Fruit fly (Drosophila melanogaster) whole organism, embryonic: ENCODE measurements around the gene XRCC1.
A peak's percentile ranks its signal among the peaks of the same experiment; 100 is the strongest.

Source experiments
- CG12219 ChIP-seq: fragments of 200-800 bp; sonication (Bioruptor generic); optimal IDR thresholded peaks from 3 replicates; lab custom pipeline; 2018; ENCODE audit warnings: missing biosample characterization, mild to moderate bottlenecking, missing genetic modification characterization
- CG12236 ChIP-seq: fragments of 200-800 bp; sonication (Bioruptor generic); optimal IDR thresholded peaks from 2 replicates; lab custom pipeline; 2016; ENCODE audit warnings: missing biosample characterization, missing genetic modification characterization
- CG12744 ChIP-seq: fragments of 200-800 bp; sonication (Bioruptor generic); optimal IDR thresholded peaks from 2 replicates; lab custom pipeline; 2016; ENCODE audit warnings: missing biosample characterization, missing genetic modification characterization
- CG13624 ChIP-seq: fragments of 200-800 bp; sonication (Bioruptor generic); optimal IDR thresholded peaks from 2 replicates; lab custom pipeline; 2016; ENCODE audit warnings: missing biosample characterization, missing genetic modification characterization
- CG13775 ChIP-seq: fragments of 200-800 bp; sonication (Bioruptor generic); optimal IDR thresholded peaks from 3 replicates; lab custom pipeline; 2017; ENCODE audit warnings: missing biosample characterization, mild to moderate bottlenecking, missing genetic modification characterization
- CG14050 ChIP-seq: fragments of 200-800 bp; sonication (Bioruptor generic); IDR thresholded peaks from 3 replicates; pipeline ENCODE4 v1.3.6; 2022; ENCODE audit warnings: missing biosample characterization, missing genetic modification characterization
- CG15011 ChIP-seq: fragments of 200-800 bp; sonication (Bioruptor generic); optimal IDR thresholded peaks from 3 replicates; lab custom pipeline; 2018; ENCODE audit warnings: missing biosample characterization, mild to moderate bottlenecking, missing genetic modification characterization
- CG15601 ChIP-seq: fragments of 200-800 bp; sonication (Bioruptor generic); optimal IDR thresholded peaks from 3 replicates; lab custom pipeline; 2019; ENCODE audit warnings: missing biosample characterization, mild to moderate bottlenecking, missing genetic modification characterization, moderate library complexity
- CG1602 ChIP-seq: fragments of 200-800 bp; sonication (Bioruptor generic); optimal IDR thresholded peaks from 3 replicates; lab custom pipeline; 2016; ENCODE audit warnings: missing biosample characterization, missing genetic modification characterization
- CG17802 ChIP-seq: fragments of 200-800 bp; sonication (Bioruptor generic); optimal IDR thresholded peaks from 2 replicates; lab custom pipeline; 2018; ENCODE audit warnings: missing biosample characterization, mild to moderate bottlenecking, missing genetic modification characterization, moderate library complexity
- CG18476 ChIP-seq: fragments of 200-800 bp; sonication (Bioruptor generic); optimal IDR thresholded peaks from 2 replicates; lab custom pipeline; 2016; ENCODE audit warnings: missing biosample characterization, mild to moderate bottlenecking, missing genetic modification characterization
- CG2678 ChIP-seq: fragments of 200-800 bp; sonication (Bioruptor generic); optimal IDR thresholded peaks from 3 replicates; lab custom pipeline; 2019; ENCODE audit warnings: missing biosample characterization, mild to moderate bottlenecking, missing genetic modification characterization, moderate library complexity
- CG3163 ChIP-seq: fragments of 200-800 bp; sonication (Bioruptor generic); optimal IDR thresholded peaks from 3 replicates; lab custom pipeline; 2016; ENCODE audit warnings: missing biosample characterization, missing genetic modification characterization
- CG32767 ChIP-seq: fragments of 200-800 bp; sonication (Bioruptor generic); IDR thresholded peaks from 2 replicates; pipeline ENCODE4 v1.3.6; 2022; ENCODE audit warnings: missing biosample characterization, missing genetic modification characterization
- CG34224 ChIP-seq: fragments of 200-800 bp; sonication (Bioruptor generic); IDR thresholded peaks from 3 replicates; pipeline ENCODE4 v1.3.6; 2022; ENCODE audit warnings: missing biosample characterization, missing genetic modification characterization; ENCODE audit not compliant: partially characterized antibody
- CG3838 ChIP-seq: fragments of 200-800 bp; sonication (Bioruptor generic); optimal IDR thresholded peaks from 3 replicates; lab custom pipeline; 2016; ENCODE audit warnings: missing biosample characterization, missing genetic modification characterization
- CG7963 ChIP-seq: fragments of 200-800 bp; sonication (Bioruptor generic); IDR thresholded peaks from 3 replicates; pipeline ENCODE4 v1.3.6; 2022; ENCODE audit warnings: missing biosample characterization, missing genetic modification characterization; ENCODE audit not compliant: partially characterized antibody
- CTCF ChIP-seq: fragments of 200-800 bp; sonication (Bioruptor generic); optimal IDR thresholded peaks from 2 replicates; lab custom pipeline; 2017; ENCODE audit warnings: missing biosample characterization, mild to moderate bottlenecking, missing genetic modification characterization, moderate library complexity
- D ChIP-seq, 2 experiments: fragments of 200-800 bp in 1 of 2; fragments of >200 bp in 1 of 2; sonication (Bioruptor generic) in 1 of 2; optimal IDR thresholded peaks; 2 replicates in 1 of 2; 3 replicates in 1 of 2; lab custom pipeline; 2017; ENCODE audit warnings: mild to moderate bottlenecking in 1 of 2, missing biosample characterization in 1 of 2, missing genetic modification characterization in 1 of 2, missing genetic modification reagents in 1 of 2
- H2.0 ChIP-seq: fragments of 200-800 bp; sonication (Bioruptor generic); IDR thresholded peaks from 2 replicates; pipeline ENCODE4 v1.3.6; 2022; ENCODE audit warnings: missing biosample characterization, missing genetic modification characterization
- Lim3 ChIP-seq: fragments of 200-800 bp; sonication (Bioruptor generic); IDR thresholded peaks from 2 replicates; pipeline ENCODE4 v1.3.6; 2022; ENCODE audit warnings: missing biosample characterization, missing genetic modification characterization
- Lpt ChIP-seq: fragments of >200 bp; optimal IDR thresholded peaks from 2 replicates; lab custom pipeline; 2018; ENCODE audit warnings: missing biosample characterization, missing genetic modification characterization
- Med ChIP-seq: fragments of 200-800 bp; sonication (Bioruptor generic); peaks from one replicate; lab custom pipeline; 2016; ENCODE audit warnings: missing biosample characterization, missing genetic modification characterization, mild to moderate bottlenecking, inconsistent platforms, moderate library complexity
- Nf-YA ChIP-seq: fragments of 200-800 bp; sonication (Bioruptor generic); IDR thresholded peaks from 2 replicates; pipeline ENCODE4 v1.3.6; 2022; ENCODE audit warnings: missing biosample characterization, missing genetic modification characterization
- Nf-YC ChIP-seq: fragments of 200-800 bp; optimal IDR thresholded peaks from 3 replicates; lab custom pipeline; 2019; ENCODE audit warnings: missing biosample characterization, mild to moderate bottlenecking, missing genetic modification characterization, moderate library complexity
- Tbp ChIP-seq: fragments of >200 bp; optimal IDR thresholded peaks from 2 replicates; lab custom pipeline; 2018; ENCODE audit warnings: missing biosample characterization, missing genetic modification characterization
- Usf ChIP-seq: fragments of 200-800 bp; sonication (Bioruptor generic); optimal IDR thresholded peaks from 2 replicates; lab custom pipeline; 2017; ENCODE audit warnings: missing genotype, missing biosample characterization, missing genetic modification characterization
- Xbp1 ChIP-seq: fragments of 200-800 bp; sonication (Bioruptor generic); optimal IDR thresholded peaks from 3 replicates; lab custom pipeline; 2016; ENCODE audit warnings: missing biosample characterization, mild to moderate bottlenecking, missing genetic modification characterization
- abd-A ChIP-seq: fragments of 200-800 bp; sonication (Bioruptor generic); optimal IDR thresholded peaks from 3 replicates; lab custom pipeline; 2019; ENCODE audit warnings: missing biosample characterization, mild to moderate bottlenecking, missing genetic modification characterization, moderate library complexity
- ase ChIP-seq: fragments of 200-800 bp; sonication (Bioruptor generic); IDR thresholded peaks from 3 replicates; pipeline ENCODE4 v1.3.6; 2022; ENCODE audit warnings: missing biosample characterization, missing genetic modification characterization
- bcd ChIP-seq: fragments of 200-800 bp; sonication (Bioruptor generic); optimal IDR thresholded peaks from 2 replicates; lab custom pipeline; 2017; ENCODE audit warnings: missing biosample characterization, mild to moderate bottlenecking, missing genetic modification characterization
- caup ChIP-seq: fragments of 200-800 bp; sonication (Bioruptor generic); optimal IDR thresholded peaks from 3 replicates; lab custom pipeline; 2017; ENCODE audit warnings: missing biosample characterization, mild to moderate bottlenecking, missing genetic modification characterization, moderate library complexity; ENCODE audit not compliant: severe bottlenecking
- chif ChIP-seq, 2 experiments: fragments of 200-800 bp; sonication (Bioruptor generic); optimal IDR thresholded peaks; 3 replicates each; lab custom pipeline; 2016; ENCODE audit warnings: missing biosample characterization in 2 of 2, missing genetic modification characterization in 2 of 2
- chm ChIP-seq: fragments of 200-800 bp; sonication (Bioruptor generic); IDR thresholded peaks from 2 replicates; pipeline ENCODE4 v1.3.6; 2022; ENCODE audit warnings: missing biosample characterization, missing genetic modification characterization
- ci ChIP-seq: fragments of 200-800 bp; sonication (Bioruptor generic); IDR thresholded peaks from 3 replicates; pipeline ENCODE4 v1.3.6; 2022; ENCODE audit warnings: missing biosample characterization, missing genetic modification characterization
- emc ChIP-seq: fragments of 200-800 bp; sonication (Bioruptor generic); optimal IDR thresholded peaks from 2 replicates; lab custom pipeline; 2016; ENCODE audit warnings: missing biosample characterization, missing genetic modification characterization
- exex ChIP-seq: fragments of 200-800 bp; sonication (Bioruptor generic); optimal IDR thresholded peaks from 4 replicates; lab custom pipeline; 2018; ENCODE audit warnings: missing biosample characterization, mild to moderate bottlenecking, missing genetic modification characterization, moderate library complexity
- fd102C ChIP-seq: fragments of 200-800 bp; sonication (Bioruptor generic); optimal IDR thresholded peaks from 2 replicates; lab custom pipeline; 2018; ENCODE audit warnings: missing biosample characterization, mild to moderate bottlenecking, missing genetic modification characterization, moderate library complexity
- h ChIP-seq: fragments of >200 bp; optimal IDR thresholded peaks from 2 replicates; lab custom pipeline; 2017
- her ChIP-seq: fragments of 200-800 bp; sonication (Bioruptor generic); optimal IDR thresholded peaks from 2 replicates; lab custom pipeline; 2016; ENCODE audit warnings: missing biosample characterization, missing genetic modification characterization
- hth ChIP-seq: fragments of >200 bp; optimal IDR thresholded peaks from 2 replicates; lab custom pipeline; 2017; ENCODE audit warnings: inconsistent platforms
- jigr1 ChIP-seq: fragments of 200-800 bp; sonication (Bioruptor generic); IDR thresholded peaks from 3 replicates; pipeline ENCODE4 v1.3.6; 2022; ENCODE audit warnings: missing biosample characterization, missing genetic modification characterization
- ken ChIP-seq: fragments of 200-800 bp; sonication (Bioruptor generic); IDR thresholded peaks from 3 replicates; pipeline ENCODE4 v1.3.6; 2022; ENCODE audit warnings: missing biosample characterization, missing genetic modification characterization
- lbe ChIP-seq: fragments of 200-800 bp; sonication (Bioruptor generic); optimal IDR thresholded peaks from 2 replicates; lab custom pipeline; 2016; ENCODE audit warnings: missing biosample characterization, mild to moderate bottlenecking, missing genetic modification characterization
- lov ChIP-seq, 2 experiments: fragments of 200-800 bp in 1 of 2; fragments of >200 bp in 1 of 2; sonication (Bioruptor generic) in 1 of 2; IDR thresholded peaks in 1 of 2; optimal IDR thresholded peaks in 1 of 2; 2 replicates in 1 of 2; 3 replicates in 1 of 2; pipeline versions ENCODE4 v1.3.6 to Lab custom; 2017 to 2022; ENCODE audit warnings: missing biosample characterization in 1 of 2, missing genetic modification characterization in 1 of 2
- luna ChIP-seq: fragments of 200-800 bp; sonication (Bioruptor generic); optimal IDR thresholded peaks from 2 replicates; lab custom pipeline; 2016; ENCODE audit warnings: missing biosample characterization, missing genetic modification characterization
- maf-S ChIP-seq: fragments of 200-800 bp; sonication (Bioruptor generic); optimal IDR thresholded peaks from 2 replicates; lab custom pipeline; 2016; ENCODE audit warnings: missing biosample characterization, missing genetic modification characterization
- mld ChIP-seq: fragments of 200-800 bp; sonication (Bioruptor generic); IDR thresholded peaks from 3 replicates; pipeline ENCODE4 v1.3.6; 2022; ENCODE audit warnings: missing biosample characterization, missing genetic modification characterization; ENCODE audit not compliant: partially characterized antibody
- pum ChIP-seq: fragments of 200-800 bp; sonication (Bioruptor generic); optimal IDR thresholded peaks from 2 replicates; lab custom pipeline; 2016; ENCODE audit warnings: missing biosample characterization, missing genetic modification characterization
- stwl ChIP-seq: fragments of 200-800 bp; sonication (Bioruptor generic); optimal IDR thresholded peaks from 3 replicates; lab custom pipeline; 2018; ENCODE audit warnings: missing biosample characterization, mild to moderate bottlenecking, missing genetic modification characterization, moderate library complexity
- yki ChIP-seq: fragments of >200 bp; optimal IDR thresholded peaks from 3 replicates; lab custom pipeline; 2018
- zf30C ChIP-seq: fragments of 200-800 bp; sonication (Bioruptor generic); optimal IDR thresholded peaks from 3 replicates; lab custom pipeline; 2018; ENCODE audit warnings: missing biosample characterization, mild to moderate bottlenecking, missing genetic modification characterization

Gene XRCC1

DNA sequence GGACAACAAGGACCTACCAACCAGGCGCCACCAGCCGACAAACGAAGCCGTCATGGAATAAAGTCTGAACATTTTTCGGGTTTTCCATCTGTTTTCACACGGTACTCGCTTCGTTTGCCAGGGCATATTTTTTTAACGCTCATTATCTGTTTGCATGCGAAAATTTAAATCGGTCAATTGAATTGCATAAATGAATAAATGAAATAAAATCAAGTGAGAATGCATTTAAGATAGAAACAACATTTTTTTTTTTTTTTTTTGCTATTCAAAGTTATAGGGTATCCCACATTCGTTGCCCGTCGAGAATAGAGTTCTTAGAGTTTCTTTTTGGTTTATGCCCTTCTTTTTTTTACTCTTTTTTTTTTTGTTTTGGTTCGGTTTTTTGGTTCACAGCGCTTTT, 43.8 kb upstream of the XRCC1 start (continued):
- TF ChIP-seq lov (optimal IDR thresholded peaks at IDR 0.05; lab: Kevin White, UChicago) (no peak), lov (GFP tag; IDR thresholded peaks at IDR 0.05; lab: Robert Waterston, UW) (no peak), CTCF (GFP tag; lab: Kevin White, UChicago) (no peak), Xbp1 (GFP tag; lab: Kevin White, UChicago) (peak; percentile 43), CG13775 (GFP tag; lab: Kevin White, UChicago) (peak; percentile 27), Med (peak; percentile 77), CG12236 (GFP tag; lab: Kevin White, UChicago) (no peak), abd-A (tag; lab: Kevin White, UChicago) (no peak), CG13624 (GFP tag; lab: Kevin White, UChicago) (peak; percentile 32), lbe (GFP tag; lab: Kevin White, UChicago) (no peak), CG1602 (peak; percentile 36), Nf-YA (no peak), CG34224 (GFP tag; lab: Robert Waterston, UW) (no peak), pum (GFP tag; lab: Kevin White, UChicago) (peak; percentile 32), CG18476 (GFP tag; lab: Kevin White, UChicago) (no peak), ase (no peak), fd102C (GFP tag; lab: Kevin White, UChicago) (no peak), CG32767 (GFP tag; lab: Robert Waterston, UW) (no peak), H2.0 (GFP tag; lab: Robert Waterston, UW) (0 out of 2 replicates have a peak, but pooled peaks have one; percentile 30), CG7963 (GFP tag; lab: Robert Waterston, UW) (no peak), Nf-YC (peak; percentile 4), stwl (tag; lab: Kevin White, UChicago) (no peak), CG14050 (no peak), her (GFP tag; lab: Kevin White, UChicago) (peak; percentile 9), CG17802 (tag; lab: Kevin White, UChicago) (no peak), CG12744 (GFP tag; lab: Kevin White, UChicago) (peak; percentile 23), Lpt (no peak), hth (lab: Kevin White, UChicago) (no peak), chm (GFP tag; lab: Robert Waterston, UW) (no peak), emc (GFP tag; lab: Kevin White, UChicago) (peak; percentile 2), D (optimal IDR thresholded peaks at IDR 0.05; lab: Kevin White, UChicago) (no peak), D (GFP tag; optimal IDR thresholded peaks at IDR 0.05; lab: Kevin White, UChicago) (peak; percentile 27), maf-S (GFP tag; lab: Kevin White, UChicago) (no peak), zf30C (GFP tag; lab: Kevin White, UChicago) (no peak), CG3163 (GFP tag; lab: Kevin White, UChicago) (peak; percentile 20), jigr1 (no peak), Tbp (GFP tag; lab: Kevin White, UChicago) (no peak), CG15601 (tag; lab: Kevin White, UChicago) (no peak), ken (GFP tag; lab: Robert Waterston, UW) (no peak; the same call in 2 of the 3 replicates), chif (GFP tag; optimal IDR thresholded peaks at IDR 0.05; lab: Kevin White, UChicago) (peak in 1 of 2 experiments; percentile 48), yki (no peak), CG12219 (peak; percentile 9), exex (peak; percentile 0), CG3838 (GFP tag; lab: Kevin White, UChicago) (no peak), h (lab: Kevin White, UChicago) (no peak), mld (GFP tag; lab: Robert Waterston, UW) (no peak), CG2678 (tag; lab: Kevin White, UChicago) (peak; percentile 74), caup (peak; percentile 59), Usf (GFP tag; lab: Kevin White, UChicago) (no peak), Lim3 (GFP tag; lab: Robert Waterston, UW) (no peak), CG15011 (peak; percentile 29), ci (GFP tag; lab: Robert Waterston, UW) (no peak), bcd (GFP tag; lab: Kevin White, UChicago) (peak; percentile 27), luna (GFP tag; lab: Kevin White, UChicago) (peak; percentile 28)
